Worm (Caenorhabditis elegans): Measurements from ENCODE around the gene mrpl-2.

DNA sequence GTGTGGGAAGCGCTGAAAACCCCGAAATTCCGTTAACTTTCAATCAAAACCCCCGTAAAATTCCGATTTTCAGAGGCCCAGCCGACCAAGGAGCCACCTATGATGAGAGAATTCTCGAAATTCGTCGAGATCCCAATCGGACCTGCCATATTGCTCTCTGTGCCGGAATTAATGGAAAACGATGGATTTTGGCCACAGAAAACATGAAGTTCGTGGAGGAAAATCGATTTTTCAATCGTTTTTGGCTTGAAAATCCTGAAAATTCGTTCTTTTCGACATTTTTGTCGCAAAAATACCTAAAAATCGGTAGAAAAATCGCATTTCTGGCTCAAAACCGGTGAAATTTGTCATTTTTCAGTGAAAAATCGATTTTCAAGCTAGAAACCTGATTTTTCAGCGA is 543 bp downstream of the mrpl-2 start:
- TF ChIP-seq che-1 (tag; optimal IDR thresholded peaks at IDR 0.05) (no peak), ama-1 (optimal IDR thresholded peaks at IDR 0.05) (no peak), F13H6.1 (tag; optimal IDR thresholded peaks at IDR 0.05) (no peak), pha-4 (tag; optimal IDR thresholded peaks at IDR 0.05) (no peak), ahr-1 (tag; optimal IDR thresholded peaks at IDR 0.05) (no peak)
